Fruit fly (Drosophila melanogaster): ENCODE results near the gene Pfrx.

The Pfrx gene

dm6 chrX:19494285-19494684, 1.0 kb upstream of the Pfrx start, which contains the start of gene CG12204 (continued):
- TF ChIP-seq B-H2 (GFP tag; optimal IDR thresholded peaks at IDR 0.05) = no peak
- TF ChIP-seq E2f2 (GFP tag; IDR thresholded peaks at IDR 0.05) = peak; percentile 14; the same call in 1 of the 2 replicates
- peak in 1 of 2 experiments; percentile 17 for TF ChIP-seq Hr51 (GFP tag; optimal IDR thresholded peaks at IDR 0.05)
- no peak for TF ChIP-seq Sin3A (optimal IDR thresholded peaks at IDR 0.05)
- TF ChIP-seq dpn (GFP tag; optimal IDR thresholded peaks at IDR 0.05) = peak in 1 of 2 experiments; percentile 10
- TF ChIP-seq Jarid2 (GFP tag; optimal IDR thresholded peaks at IDR 0.05) = no peak
- peak; percentile 34 for TF ChIP-seq her (GFP tag; optimal IDR thresholded peaks at IDR 0.05)
- 0 out of 3 replicates have a peak, but pooled peaks have one; percentile 13 for TF ChIP-seq zen2 (GFP tag; IDR thresholded peaks at IDR 0.05; ENCODE audit: partially characterized antibody)
- TF ChIP-seq stwl (tag; optimal IDR thresholded peaks at IDR 0.05) = peak; percentile 70
- TF ChIP-seq sob (GFP tag; IDR thresholded peaks at IDR 0.05) = 0 out of 2 replicates have a peak, but pooled peaks have one; percentile 39
- no peak for TF ChIP-seq Fer3 (tag; optimal IDR thresholded peaks at IDR 0.05)
- TF ChIP-seq bab2 (GFP tag; optimal IDR thresholded peaks at IDR 0.05) = peak; percentile 15
- peak in 1 of 2 experiments; percentile 1 for TF ChIP-seq Pdp1 (GFP tag; optimal IDR thresholded peaks at IDR 0.05)
- TF ChIP-seq pzg (GFP tag; optimal IDR thresholded peaks at IDR 0.05) = peak; percentile 24
- TF ChIP-seq CG16863 (GFP tag; optimal IDR thresholded peaks at IDR 0.05) = peak; percentile 28
- TF ChIP-seq vvl (GFP tag; IDR thresholded peaks at IDR 0.05) = peak; percentile 23; the same call in 1 of the 2 replicates
- TF ChIP-seq schlank (tag; optimal IDR thresholded peaks at IDR 0.05) = no peak
- TF ChIP-seq Dad (GFP tag; optimal IDR thresholded peaks at IDR 0.05) = peak; percentile 11
- TF ChIP-seq insv (GFP tag; optimal IDR thresholded peaks at IDR 0.05) = peak in 1 of 2 experiments; percentile 11
- TF ChIP-seq Antp (GFP tag; optimal IDR thresholded peaks at IDR 0.05) = peak; percentile 28
- peak; percentile 13 for TF ChIP-seq YL-1 (GFP tag; optimal IDR thresholded peaks at IDR 0.05)
- TF ChIP-seq Elba2 (GFP tag; optimal IDR thresholded peaks at IDR 0.05) = no peak
- no peak for TF ChIP-seq GATAe (GFP tag; conservative IDR thresholded peaks at IDR 0.05)
- no peak for TF ChIP-seq ttk (GFP tag; IDR thresholded peaks at IDR 0.05)
- TF ChIP-seq row (GFP tag; IDR thresholded peaks at IDR 0.05) = no peak
- TF ChIP-seq Rfx (GFP tag; IDR thresholded peaks at IDR 0.05) = peak; percentile 50
- no peak for TF ChIP-seq CG11504 (tag; optimal IDR thresholded peaks at IDR 0.05)
- no peak for TF ChIP-seq cwo (GFP tag; optimal IDR thresholded peaks at IDR 0.05)
- TF ChIP-seq ken (GFP tag; IDR thresholded peaks at IDR 0.05) = 0 out of 3 replicates have a peak, but pooled peaks have one; percentile 41
- TF ChIP-seq jumu (GFP tag; optimal IDR thresholded peaks at IDR 0.05) = no peak
- no peak for TF ChIP-seq Chrac-16 (GFP tag; optimal IDR thresholded peaks at IDR 0.05)
- TF ChIP-seq Trl (optimal IDR thresholded peaks at IDR 0.05) = no peak
- TF ChIP-seq Trl (GFP tag; optimal IDR thresholded peaks at IDR 0.05) = peak; percentile 7
- peak; percentile 27 for TF ChIP-seq Side (GFP tag; optimal IDR thresholded peaks at IDR 0.05)
- peak; percentile 20; the same call in 1 of the 2 replicates for TF ChIP-seq CG9932 (GFP tag; IDR thresholded peaks at IDR 0.05)
- peak; percentile 4 for TF ChIP-seq CG3281 (GFP tag; optimal IDR thresholded peaks at IDR 0.05)
- peak; percentile 60; the same call in 1 of the 3 replicates for TF ChIP-seq ci (GFP tag; IDR thresholded peaks at IDR 0.05)
- TF ChIP-seq CG32532 (GFP tag; IDR thresholded peaks at IDR 0.05) = peak; percentile 52
- no peak for TF ChIP-seq maf-S (GFP tag; optimal IDR thresholded peaks at IDR 0.05)

dm6 chrX:19495611-19496583, 592 bp downstream of the Pfrx start:
- TF ChIP-seq Fer2 (tag; optimal IDR thresholded peaks at IDR 0.05) = peak; percentile 28
- no peak for TF ChIP-seq slou (GFP tag; optimal IDR thresholded peaks at IDR 0.05)
- TF ChIP-seq CG6689 (GFP tag; IDR thresholded peaks at IDR 0.05) = peak; percentile 75
- TF ChIP-seq sd (tag; optimal IDR thresholded peaks at IDR 0.05) = no peak
- TF ChIP-seq hkb (optimal IDR thresholded peaks at IDR 0.05) = no peak
- TF ChIP-seq hkb (GFP tag; IDR thresholded peaks at IDR 0.05) = peak; percentile 60; the same call in 1 of the 2 replicates
- TF ChIP-seq CG3281 (GFP tag; optimal IDR thresholded peaks at IDR 0.05) = peak; percentile 81
- TF ChIP-seq Stat92E (GFP tag; optimal IDR thresholded peaks at IDR 0.05) = no peak
- TF ChIP-seq crp (GFP tag; optimal IDR thresholded peaks at IDR 0.05) = no peak
- peak; percentile 46 for TF ChIP-seq tap (tag; optimal IDR thresholded peaks at IDR 0.05)
- TF ChIP-seq CG12299 (tag; optimal IDR thresholded peaks at IDR 0.05) = peak; percentile 56
- TF ChIP-seq gce (GFP tag; IDR thresholded peaks at IDR 0.05) = peak; percentile 70; the same call in 1 of the 3 replicates
- TF ChIP-seq Six4 (GFP tag; optimal IDR thresholded peaks at IDR 0.05) = no peak
